1 fruit fly cellular context compared by ENCODE assay signal in genomic region chr3L:8770616-8771229, dm6.
TF ChIP-seq lines count a peak whose summit lies in the region.

No protein-coding gene starts in this region.

TF ChIP-seq in whole organism, embryonic, 481 proteins besides CTCF, POLR2A, EP300 and RAD21 (continued from another document):
- TF ChIP-seq tio (GFP tag; optimal IDR thresholded peaks at IDR 0.05; lab: Kevin White, UChicago) = no peak
- TF ChIP-seq CG12155 (GFP tag; optimal IDR thresholded peaks at IDR 0.05; lab: Kevin White, UChicago) = no peak
- no peak for TF ChIP-seq aop (GFP tag; IDR thresholded peaks at IDR 0.05; lab: Robert Waterston, UW)
- TF ChIP-seq Mad (GFP tag; optimal IDR thresholded peaks at IDR 0.05; lab: Kevin White, UChicago) = no peak
- TF ChIP-seq z (GFP tag; IDR thresholded peaks at IDR 0.05; lab: Robert Waterston, UW) = 0 out of 3 replicates have a peak, but pooled peaks have one; percentile 52
- peak; percentile 87 for TF ChIP-seq oc (tag; optimal IDR thresholded peaks at IDR 0.05; lab: Kevin White, UChicago)
- TF ChIP-seq sens (GFP tag; lab: Kevin White, UChicago) = peak; percentile 75
- TF ChIP-seq zfh2 (GFP tag; optimal IDR thresholded peaks at IDR 0.05; lab: Kevin White, UChicago) = no peak
- no peak for TF ChIP-seq Dip2 (GFP tag; IDR thresholded peaks at IDR 0.05; lab: Robert Waterston, UW)
- no peak for TF ChIP-seq NK7.1 (GFP tag; optimal IDR thresholded peaks at IDR 0.05; lab: Kevin White, UChicago)
- no peak for TF ChIP-seq CG6175 (GFP tag; IDR thresholded peaks at IDR 0.05; lab: Robert Waterston, UW)
- no peak for TF ChIP-seq HmgZ (tag; optimal IDR thresholded peaks at IDR 0.05; lab: Kevin White, UChicago)
- TF ChIP-seq lov (optimal IDR thresholded peaks at IDR 0.05; lab: Kevin White, UChicago) = no peak
- no peak for TF ChIP-seq lov (GFP tag; IDR thresholded peaks at IDR 0.05; lab: Robert Waterston, UW)
- TF ChIP-seq gsb-n (tag; optimal IDR thresholded peaks at IDR 0.05; lab: Kevin White, UChicago) = peak; percentile 70
- TF ChIP-seq CG16813 (GFP tag; IDR thresholded peaks at IDR 0.05; lab: Robert Waterston, UW; ENCODE audit: partially characterized antibody) = no peak
- peak; percentile 88 for TF ChIP-seq Awh (GFP tag; IDR thresholded peaks at IDR 0.05; lab: Robert Waterston, UW)
- peak; percentile 78 for TF ChIP-seq pros (GFP tag; optimal IDR thresholded peaks at IDR 0.05; lab: Kevin White, UChicago)
- TF ChIP-seq CG17359 (tag; optimal IDR thresholded peaks at IDR 0.05; lab: Kevin White, UChicago) = peak; percentile 5
- TF ChIP-seq Xrp1 (GFP tag; IDR thresholded peaks at IDR 0.05; lab: Robert Waterston, UW) = peak; percentile 17; the same call in 1 of the 2 replicates
- TF ChIP-seq CG31441 (GFP tag; IDR thresholded peaks at IDR 0.05; lab: Robert Waterston, UW) = no peak
- TF ChIP-seq Blimp-1 (GFP tag; optimal IDR thresholded peaks at IDR 0.05; lab: Kevin White, UChicago) = peak; percentile 28
- TF ChIP-seq Rfx (GFP tag; IDR thresholded peaks at IDR 0.05; lab: Robert Waterston, UW) = peak; percentile 17; the same call in 1 of the 2 replicates
- no peak for TF ChIP-seq CG6854 (GFP tag; optimal IDR thresholded peaks at IDR 0.05; lab: Kevin White, UChicago)
